Worm (Caenorhabditis elegans) whole organism, L3 larva: ENCODE data around the gene cct-8.

ENCODE experiments used
- R02D3.7 ChIP-seq: fragments of 150-350 bp; optimal IDR thresholded peaks from 2 replicates; lab custom pipeline; 2014; ENCODE audit warnings: missing biosample characterization, missing genetic modification characterization
- ZK546.5 ChIP-seq: sonication (generic microtip); optimal IDR thresholded peaks from 2 replicates; lab custom pipeline; 2017; ENCODE audit warnings: missing biosample characterization, missing genetic modification characterization
- aly-2 ChIP-seq: fragments of 150-350 bp; optimal IDR thresholded peaks from 2 replicates; lab custom pipeline; 2014; ENCODE audit warnings: missing biosample characterization, missing genetic modification characterization
- ama-1 ChIP-seq: fragments of 150-350 bp; optimal IDR thresholded peaks from 2 replicates; lab custom pipeline; 2018
- ceh-16 ChIP-seq: sonication (generic microtip); optimal IDR thresholded peaks from 2 replicates; lab custom pipeline; 2017; ENCODE audit warnings: missing biosample characterization, missing genetic modification characterization
- ceh-9 ChIP-seq: sonication (generic microtip); optimal IDR thresholded peaks from 2 replicates; lab custom pipeline; 2018; ENCODE audit warnings: missing biosample characterization, missing genetic modification characterization
- egl-27 ChIP-seq: sonication (generic microtip); optimal IDR thresholded peaks from 4 replicates; lab custom pipeline; 2017; ENCODE audit warnings: missing biosample characterization, missing genetic modification reagents, missing genetic modification characterization
- elt-1 ChIP-seq: fragments of 150-350 bp; optimal IDR thresholded peaks from 2 replicates; lab custom pipeline; 2014; ENCODE audit warnings: missing biosample characterization, missing genetic modification characterization
- elt-3 ChIP-seq, 3 experiments: fragments of 150-350 bp in 1 of 3; sonication (generic microtip) in 2 of 3; optimal IDR thresholded peaks; 2 replicates in 2 of 3; 4 replicates in 1 of 3; lab custom pipeline; 2014 to 2017; ENCODE audit warnings: missing biosample characterization in 3 of 3, missing genetic modification characterization in 3 of 3
- fkh-10 ChIP-seq: sonication (generic microtip); optimal IDR thresholded peaks from 2 replicates; lab custom pipeline; 2017; ENCODE audit warnings: missing biosample characterization, missing genetic modification reagents, missing genetic modification characterization
- fkh-2 ChIP-seq: fragments of 150-350 bp; optimal IDR thresholded peaks from 2 replicates; lab custom pipeline; 2014; ENCODE audit warnings: missing biosample characterization, missing genetic modification reagents, missing genetic modification characterization
- fos-1 ChIP-seq: fragments of 150-350 bp; optimal IDR thresholded peaks from 2 replicates; lab custom pipeline; 2014; ENCODE audit warnings: missing biosample characterization, missing genetic modification characterization
- hmg-11 ChIP-seq: sonication (generic microtip); optimal IDR thresholded peaks from 2 replicates; lab custom pipeline; 2016; ENCODE audit warnings: missing genetic modification characterization, missing compliant biosample characterization
- jun-1 ChIP-seq: fragments of 150-350 bp; optimal IDR thresholded peaks from 2 replicates; lab custom pipeline; 2014; ENCODE audit warnings: missing biosample characterization, missing genetic modification reagents, missing genetic modification characterization
- lin-15B ChIP-seq: fragments of 150-350 bp; optimal IDR thresholded peaks from 2 replicates; lab custom pipeline; 2014; ENCODE audit warnings: missing biosample characterization, missing genetic modification characterization
- lin-39 ChIP-seq: fragments of 150-350 bp; optimal IDR thresholded peaks from 2 replicates; lab custom pipeline; 2018; ENCODE audit warnings: missing biosample characterization, missing genetic modification reagents, missing genetic modification characterization
- lsy-12 ChIP-seq: sonication (generic microtip); optimal IDR thresholded peaks from 2 replicates; lab custom pipeline; 2016; ENCODE audit warnings: mild to moderate bottlenecking, missing genetic modification characterization, missing compliant biosample characterization
- nfya-1 ChIP-seq: sonication (generic microtip); optimal IDR thresholded peaks from 2 replicates; lab custom pipeline; 2017; ENCODE audit warnings: missing genetic modification characterization, mild to moderate bottlenecking, missing compliant biosample characterization, antibody characterized with exemption, moderate library complexity; ENCODE audit not compliant: insufficient read depth
- nhr-11 ChIP-seq: fragments of 150-350 bp; optimal IDR thresholded peaks from 2 replicates; lab custom pipeline; 2014; ENCODE audit warnings: missing biosample characterization, missing genetic modification characterization
- nhr-12 ChIP-seq: fragments of 150-350 bp; optimal IDR thresholded peaks from 2 replicates; lab custom pipeline; 2014; ENCODE audit warnings: missing biosample characterization, missing genetic modification characterization
- nhr-25 ChIP-seq: sonication (generic microtip); optimal IDR thresholded peaks from 2 replicates; lab custom pipeline; 2017; ENCODE audit warnings: missing biosample characterization, missing genetic modification characterization
- nhr-28 ChIP-seq: fragments of 150-350 bp; optimal IDR thresholded peaks from 2 replicates; lab custom pipeline; 2014; ENCODE audit warnings: missing biosample characterization, missing genetic modification characterization
- nhr-43 ChIP-seq: sonication (generic microtip); optimal IDR thresholded peaks from 2 replicates; lab custom pipeline; 2016; ENCODE audit warnings: mild to moderate bottlenecking, missing genetic modification characterization, missing compliant biosample characterization; ENCODE audit not compliant: poor library complexity, severe bottlenecking
- nhr-76 ChIP-seq: fragments of 150-350 bp; sonication (generic microtip); optimal IDR thresholded peaks from 5 replicates; lab custom pipeline; 2014; ENCODE audit warnings: missing biosample characterization, missing genetic modification characterization
- nhr-77 ChIP-seq: fragments of 150-350 bp; optimal IDR thresholded peaks from 2 replicates; lab custom pipeline; 2014; ENCODE audit warnings: missing biosample characterization, missing genetic modification characterization
- pha-4 ChIP-seq: fragments of 150-350 bp; optimal IDR thresholded peaks from 2 replicates; lab custom pipeline; 2014; ENCODE audit warnings: missing biosample characterization, missing genetic modification reagents, missing genetic modification characterization
- pqm-1 ChIP-seq: fragments of 150-350 bp; optimal IDR thresholded peaks from 2 replicates; lab custom pipeline; 2017; ENCODE audit warnings: missing biosample characterization, missing genetic modification characterization, inconsistent platforms
- sea-2 ChIP-seq: fragments of 150-350 bp; sonication (generic microtip); optimal IDR thresholded peaks from 4 replicates; lab custom pipeline; 2014; ENCODE audit warnings: missing biosample characterization, missing genetic modification reagents, missing genetic modification characterization
- skn-1 ChIP-seq: fragments of 150-350 bp; optimal IDR thresholded peaks from 2 replicates; lab custom pipeline; 2014; ENCODE audit warnings: missing biosample characterization, missing genetic modification characterization
- snpc-4 ChIP-seq: fragments of 150-350 bp; optimal IDR thresholded peaks from 2 replicates; lab custom pipeline; 2014; ENCODE audit warnings: missing biosample characterization, missing genetic modification characterization
- tbx-2 ChIP-seq: sonication (generic microtip); optimal IDR thresholded peaks from 2 replicates; lab custom pipeline; 2016; ENCODE audit warnings: mild to moderate bottlenecking, missing genetic modification characterization, missing compliant biosample characterization
- zag-1 ChIP-seq: fragments of 150-350 bp; optimal IDR thresholded peaks from 2 replicates; lab custom pipeline; 2014; ENCODE audit warnings: missing biosample characterization, missing genetic modification characterization
- ztf-11 ChIP-seq: fragments of 150-350 bp; optimal IDR thresholded peaks from 2 replicates; lab custom pipeline; 2014; ENCODE audit warnings: missing biosample characterization, missing genetic modification characterization

cct-8 gene

DNA sequence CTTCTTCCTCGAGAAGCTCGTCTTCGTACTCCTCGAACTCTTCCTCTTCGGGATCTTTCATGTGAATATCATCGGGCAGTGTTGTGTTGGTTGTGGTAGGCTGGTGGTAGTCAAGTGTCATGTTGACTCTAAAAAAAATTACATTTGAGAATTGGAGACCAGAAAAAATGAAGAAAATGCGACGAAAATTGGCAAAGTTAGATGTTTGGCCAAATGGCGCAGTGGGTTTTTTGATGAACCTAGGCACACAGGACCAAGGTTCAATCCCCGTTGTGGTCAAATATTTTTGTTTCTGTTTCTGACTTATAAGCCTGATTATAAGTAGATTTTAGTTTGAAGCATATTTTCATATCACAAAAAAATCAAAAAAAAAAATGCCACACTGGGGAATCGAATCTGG, 30.7 kb downstream of the cct-8 start:
- no peak for TF ChIP-seq lsy-12

DNA sequence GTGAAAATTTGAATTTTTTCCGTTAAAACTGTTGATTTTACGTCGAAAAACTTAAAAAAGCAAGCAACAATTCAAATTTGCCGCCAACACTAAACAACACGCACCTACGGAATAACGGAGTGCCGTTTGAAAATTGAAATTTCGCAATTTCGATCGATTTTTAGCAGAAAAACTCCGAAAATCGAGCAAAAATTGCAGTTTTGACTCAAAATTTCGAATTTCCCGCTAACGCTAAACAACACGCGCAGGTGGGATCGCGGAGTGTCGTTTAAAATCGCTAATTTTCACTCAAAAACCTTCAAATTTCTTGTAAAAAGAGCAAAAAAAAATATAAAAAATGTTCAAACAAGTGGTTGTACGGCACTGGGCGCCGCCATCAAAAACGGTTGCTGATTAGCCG, 35.2 kb downstream of the cct-8 start:
- TF ChIP-seq nhr-76 (tag; lab: Kevin White, UChicago), result no peak
- no peak for TF ChIP-seq hmg-11 (tag; lab: Kevin White, UChicago)
- no peak for TF ChIP-seq nhr-11 (tag; lab: Kevin White, UChicago)
- TF ChIP-seq lsy-12, result no peak
- no peak for TF ChIP-seq egl-27
- TF ChIP-seq nhr-28, result no peak
- TF ChIP-seq zag-1 (tag; lab: Kevin White, UChicago), result no peak
- no peak for TF ChIP-seq skn-1 (tag; lab: Kevin White, UChicago)
- TF ChIP-seq aly-2 (tag; lab: Kevin White, UChicago), result no peak
- no peak for TF ChIP-seq fos-1 (tag; lab: Kevin White, UChicago)
- TF ChIP-seq elt-1 (tag; lab: Kevin White, UChicago), result no peak
- no peak for TF ChIP-seq sea-2 (GFP tag; lab: Kevin White, UChicago)
- TF ChIP-seq snpc-4 (tag; lab: Kevin White, UChicago), result no peak
- no peak for TF ChIP-seq ZK546.5 (tag; lab: Kevin White, UChicago)
- no peak for TF ChIP-seq ceh-16
- TF ChIP-seq elt-3 (tag; optimal IDR thresholded peaks at IDR 0.05; lab: Kevin White, UChicago), result no peak
- TF ChIP-seq jun-1 (tag; lab: Kevin White, UChicago), result no peak
- no peak for TF ChIP-seq lin-39
- no peak for TF ChIP-seq nhr-43

DNA sequence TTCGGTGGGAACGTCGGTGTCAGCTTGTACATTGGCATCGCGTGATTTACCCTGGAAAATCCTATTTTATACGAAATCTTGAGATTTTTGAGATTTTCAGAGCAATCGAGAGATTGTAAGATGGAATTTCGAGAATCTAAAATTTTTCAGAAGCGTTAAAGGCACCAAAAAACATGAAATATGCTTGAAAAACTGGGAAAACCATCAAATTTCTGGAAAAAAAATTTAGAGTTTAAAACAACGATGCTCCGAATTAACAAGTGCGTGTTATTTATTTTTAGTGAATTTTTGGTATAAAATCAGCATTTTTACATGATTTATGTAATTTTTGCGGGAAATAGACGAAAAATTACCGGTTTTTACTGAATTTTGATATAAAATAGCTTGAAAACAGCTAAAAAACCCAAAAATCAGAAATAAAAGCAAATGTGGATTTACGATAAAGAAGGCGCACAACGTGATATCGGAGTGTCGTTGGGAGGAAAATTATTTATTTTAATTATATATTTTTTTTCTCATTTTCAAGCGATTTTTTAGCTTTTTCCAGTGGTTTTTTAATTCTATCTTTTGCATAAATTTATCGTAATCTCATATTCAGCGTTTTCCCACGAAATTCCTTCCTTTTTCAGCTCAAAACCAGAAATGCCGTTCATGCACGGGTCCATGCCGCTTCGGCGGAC, 37.3 kb downstream of the cct-8 start, which contains the start of the genes Y55F3AM.13 and mrps-25:
Y55F3AM.13 (minus strand) TSS at position 51 of the 680 bp plus-strand sequence.
mrps-25 (plus strand) TSS at position 630 of the 680 bp plus-strand sequence.
- TF ChIP-seq hmg-11 (tag; lab: Kevin White, UChicago), result peak; percentile 40
- no peak for TF ChIP-seq tbx-2 (tag; lab: Kevin White, UChicago)
- peak; percentile 65 for TF ChIP-seq lin-15B (tag; lab: Kevin White, UChicago)
- no peak for TF ChIP-seq nhr-43
- TF ChIP-seq nhr-12 (tag; lab: Kevin White, UChicago), result no peak
- TF ChIP-seq nfya-1 (tag; lab: Kevin White, UChicago), result peak; percentile 20
- TF ChIP-seq pha-4 (tag; lab: Kevin White, UChicago), result peak; percentile 59
- peak; percentile 90 for TF ChIP-seq R02D3.7 (tag; lab: Kevin White, UChicago)
- TF ChIP-seq, all 47 proteins: peak for 5

DNA sequence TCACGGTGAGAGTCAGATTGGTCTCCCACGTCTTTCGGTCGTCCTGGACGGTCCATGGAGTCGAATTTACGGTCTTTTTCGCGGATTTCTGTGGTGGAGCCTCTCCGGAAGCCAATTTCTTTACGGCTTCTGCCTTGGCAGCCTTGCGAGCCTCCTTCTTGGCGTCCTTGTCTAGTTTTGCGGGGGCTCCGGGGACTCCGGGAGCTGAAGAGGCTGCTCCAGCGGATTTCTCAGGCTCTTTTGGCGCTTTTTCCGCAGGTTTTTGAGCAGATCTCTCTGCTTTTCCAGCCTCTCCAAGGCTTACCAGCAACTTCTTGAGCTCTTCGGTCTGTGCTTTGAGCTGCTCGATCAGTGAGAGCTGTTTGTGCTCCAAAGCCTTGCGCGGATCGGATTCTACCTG, 38.0 kb downstream of the cct-8 start:
- TF ChIP-seq nhr-25 (tag; lab: Kevin White, UChicago) (no peak), R02D3.7 (tag; lab: Kevin White, UChicago) (no peak), nhr-43 (no peak), nhr-77 (tag; lab: Kevin White, UChicago) (no peak), ceh-9 (tag; lab: Kevin White, UChicago) (no peak)

DNA sequence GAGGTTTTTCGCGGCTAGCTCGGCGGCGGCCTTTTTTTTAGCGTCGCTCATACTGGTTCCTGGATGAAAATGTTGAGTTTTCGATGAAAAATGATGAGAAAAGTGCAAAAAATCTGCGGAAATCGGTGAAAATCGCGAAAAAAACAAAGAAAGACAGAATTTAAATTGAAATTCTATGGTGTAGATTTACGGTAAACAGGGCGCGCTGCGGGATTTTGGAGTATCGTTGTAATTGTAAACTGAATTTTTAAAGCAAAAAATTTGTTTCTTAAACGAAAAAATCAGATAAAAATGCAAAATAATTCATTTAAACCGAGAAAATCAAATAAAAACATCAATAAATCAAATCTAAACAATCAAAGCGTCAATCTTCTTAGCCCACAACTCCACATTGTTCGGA, 39.0 kb downstream of the cct-8 start, which contains the start of gene dcap-1:
dcap-1 (minus strand) TSS at position 59 of the 400 bp plus-strand sequence.
- peak; percentile 95 for TF ChIP-seq R02D3.7 (tag; lab: Kevin White, UChicago)
- TF ChIP-seq hmg-11 (tag; lab: Kevin White, UChicago), result peak; percentile 2
- TF ChIP-seq ceh-16, result no peak
- TF ChIP-seq ama-1, result peak; percentile 12
- TF ChIP-seq fkh-10 (GFP tag; lab: Kevin White, UChicago), result no peak
- TF ChIP-seq nhr-25 (tag; lab: Kevin White, UChicago), result peak; percentile 3
- TF ChIP-seq sea-2 (GFP tag; lab: Kevin White, UChicago), result no peak
- TF ChIP-seq nfya-1 (tag; lab: Kevin White, UChicago), result peak; percentile 21
- TF ChIP-seq pha-4 (tag; lab: Kevin White, UChicago), result peak; percentile 45
- peak; percentile 64 for TF ChIP-seq lin-15B (tag; lab: Kevin White, UChicago)
- no peak for TF ChIP-seq ztf-11 (tag; lab: Kevin White, UChicago)

DNA sequence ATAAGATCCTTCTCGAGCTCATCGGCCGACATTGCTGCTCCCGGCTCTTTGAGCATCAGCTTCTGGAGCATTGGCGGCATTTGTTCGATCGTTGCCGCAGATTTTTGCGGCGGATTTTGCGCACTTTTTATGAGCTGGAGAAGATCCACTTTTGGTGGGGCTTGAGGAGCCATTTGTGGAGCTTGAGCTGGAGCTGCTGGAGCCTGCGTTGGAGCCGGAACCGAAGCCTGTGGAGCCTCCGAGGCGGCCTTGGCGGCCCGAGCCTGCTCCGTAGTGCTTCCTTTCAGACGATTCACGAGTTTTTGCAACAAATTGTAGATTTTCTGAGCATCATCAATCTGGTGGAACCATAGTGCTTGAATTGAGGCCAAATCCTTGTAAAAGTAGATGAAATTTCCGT, 39.7 kb downstream of the cct-8 start:
- no peak for TF ChIP-seq aly-2 (tag; lab: Kevin White, UChicago)
- TF ChIP-seq fkh-2 (tag; lab: Kevin White, UChicago), result no peak
- no peak for TF ChIP-seq ceh-9 (tag; lab: Kevin White, UChicago)
- TF ChIP-seq pqm-1 (tag; lab: Kevin White, UChicago), result no peak
- TF ChIP-seq, all 47 proteins: peak for 0
